Worm (Caenorhabditis elegans): ENCODE results near the gene Y4C6A.3.
"Not testable (repeated sequence)": the region's sequence is repeated elsewhere in the genome, so short reads cannot be mapped to it uniquely, and the experiment has no call there.

Gene Y4C6A.3

DNA sequence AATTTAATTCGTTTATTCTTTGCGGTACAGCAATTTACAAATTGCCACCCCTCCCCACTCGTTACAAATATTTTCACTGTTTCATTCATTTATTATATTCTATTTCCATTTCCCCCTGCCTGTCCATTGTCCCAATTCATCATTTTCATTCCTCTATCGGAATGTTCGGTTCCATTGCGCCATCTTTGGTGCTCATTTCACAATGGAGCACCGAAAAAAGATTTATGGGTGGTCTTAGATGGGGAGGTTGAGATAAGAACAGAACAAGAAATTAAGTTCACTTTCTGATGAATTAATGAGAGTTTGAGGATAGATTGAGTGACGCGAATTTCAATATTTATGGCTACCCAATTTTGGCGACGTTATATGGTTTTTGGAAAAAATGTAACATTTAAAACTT, 36.3 kb upstream of the Y4C6A.3 start:
- no peak for TF ChIP-seq unc-39 (tag; optimal IDR thresholded peaks at IDR 0.05)
- no peak for TF ChIP-seq lin-32 (GFP tag; optimal IDR thresholded peaks at IDR 0.05)
- TF ChIP-seq unc-120 (tag; optimal IDR thresholded peaks at IDR 0.05; ENCODE audit: poor library complexity, severe bottlenecking), result no peak
- TF ChIP-seq zip-8 (tag; optimal IDR thresholded peaks at IDR 0.05), result no peak
- TF ChIP-seq nhr-2 (tag; optimal IDR thresholded peaks at IDR 0.05), result no peak
- no peak for TF ChIP-seq mls-2 (tag; optimal IDR thresholded peaks at IDR 0.05)
- TF ChIP-seq nhr-28 (tag; optimal IDR thresholded peaks at IDR 0.05), result no peak
- no peak for TF ChIP-seq elt-3 (tag; optimal IDR thresholded peaks at IDR 0.05)
- no peak for TF ChIP-seq ham-2 (GFP tag; optimal IDR thresholded peaks at IDR 0.05)
- no peak for TF ChIP-seq elt-1 (tag; optimal IDR thresholded peaks at IDR 0.05; ENCODE audit: borderline replicate concordance, insufficient read depth)
- TF ChIP-seq lsy-2 (tag; optimal IDR thresholded peaks at IDR 0.05), result no peak
- TF ChIP-seq nhr-12 (tag; optimal IDR thresholded peaks at IDR 0.05), result no peak
- no peak for TF ChIP-seq ces-1 (GFP tag; optimal IDR thresholded peaks at IDR 0.05)
- TF ChIP-seq snpc-4 (tag; optimal IDR thresholded peaks at IDR 0.05), result no peak

DNA sequence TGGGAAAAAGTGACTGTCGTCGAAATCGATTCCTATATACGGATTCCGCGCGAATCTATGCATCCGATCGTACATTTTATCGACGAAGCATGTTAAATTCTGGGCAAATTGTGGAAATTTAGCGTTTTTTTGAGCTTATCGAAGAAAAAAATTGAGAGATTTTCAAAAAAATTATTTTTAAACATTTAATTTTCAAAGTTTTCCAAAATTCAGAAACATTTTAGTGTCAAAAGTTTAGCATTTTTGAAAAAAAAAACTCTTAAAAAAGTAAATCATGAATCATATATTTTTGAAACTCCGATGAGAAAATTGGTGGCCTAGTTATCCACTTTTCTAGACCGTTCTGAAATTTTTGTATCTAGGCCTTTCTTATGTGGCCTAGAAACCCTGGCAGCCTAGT, 35.2 kb upstream of the Y4C6A.3 start, which contains the start of gene B0273.115:
Gene B0273.115, minus strand, starts transcription at position 101 of the 400 bp plus-strand sequence.
- TF ChIP-seq zip-8 (tag; optimal IDR thresholded peaks at IDR 0.05); ces-1 (GFP tag; optimal IDR thresholded peaks at IDR 0.05); nhr-28 (tag; optimal IDR thresholded peaks at IDR 0.05): not testable (repeated sequence)

DNA sequence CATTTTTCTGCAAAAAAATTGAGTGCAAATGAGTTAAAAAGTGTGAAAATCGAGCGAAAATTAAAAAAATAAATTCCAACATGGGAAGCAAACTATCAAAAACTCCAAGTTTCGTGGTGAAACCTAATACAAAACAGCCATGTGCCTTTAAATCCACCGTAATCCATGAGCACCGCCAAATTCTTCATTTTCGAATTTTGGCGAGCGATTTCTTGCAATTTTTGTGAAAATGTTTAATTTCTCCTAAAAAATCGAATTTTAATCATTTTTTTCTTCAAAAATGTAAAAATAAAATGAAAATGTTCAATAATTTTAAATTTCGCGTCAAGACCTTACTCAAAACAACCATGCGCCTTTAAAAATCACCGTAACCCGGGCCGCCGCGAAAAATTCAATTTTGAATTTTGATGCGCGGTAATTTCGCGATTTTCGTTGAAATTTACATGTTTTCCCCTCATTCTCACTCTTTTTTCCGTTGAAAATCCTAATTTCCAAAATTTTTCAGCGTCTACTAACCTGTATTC, 30.4 kb upstream of the Y4C6A.3 start, which contains the start of the genes snpc-3.1 and puf-7:
Gene snpc-3.1, minus strand, starts transcription at position 51 of the 524 bp plus-strand sequence.
Gene puf-7, plus strand, starts transcription at position 506 of the 524 bp plus-strand sequence.
- not testable (repeated sequence) for TF ChIP-seq unc-120 (tag; optimal IDR thresholded peaks at IDR 0.05; ENCODE audit: poor library complexity, severe bottlenecking); mls-2 (tag; optimal IDR thresholded peaks at IDR 0.05); nhr-28 (tag; optimal IDR thresholded peaks at IDR 0.05)

DNA sequence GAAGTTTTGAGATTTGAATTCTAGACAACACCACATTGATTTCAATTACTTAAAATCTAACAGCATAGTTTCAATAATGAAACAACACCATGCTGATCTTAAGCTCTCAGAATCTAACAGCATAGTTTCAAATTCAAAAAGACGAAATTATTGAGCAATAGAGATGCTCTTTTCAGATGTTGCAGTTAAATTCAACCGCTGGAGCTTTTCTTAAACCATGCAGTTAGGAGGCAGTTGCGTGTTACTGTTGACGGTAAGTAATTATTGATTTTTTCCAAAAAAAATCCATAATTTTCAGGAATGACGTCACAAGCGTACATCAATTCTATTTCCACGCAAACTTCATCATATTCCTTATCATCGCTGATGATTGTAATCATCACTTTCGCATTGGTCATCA, 26.8 kb upstream of the Y4C6A.3 start, which contains the start of gene T11F8.5:
Gene T11F8.5, plus strand, starts transcription at position 301 of the 400 bp plus-strand sequence.
- TF ChIP-seq mls-2 (tag; optimal IDR thresholded peaks at IDR 0.05), result no peak
- TF ChIP-seq nhr-28 (tag; optimal IDR thresholded peaks at IDR 0.05), result no peak
- TF ChIP-seq mab-5 (tag; optimal IDR thresholded peaks at IDR 0.05), result no peak
- TF ChIP-seq nhr-12 (tag; optimal IDR thresholded peaks at IDR 0.05), result no peak
- no peak for TF ChIP-seq unc-120 (tag; optimal IDR thresholded peaks at IDR 0.05; ENCODE audit: poor library complexity, severe bottlenecking)
- TF ChIP-seq ces-1 (GFP tag; optimal IDR thresholded peaks at IDR 0.05), result no peak
- TF ChIP-seq ceh-83 (GFP tag; optimal IDR thresholded peaks at IDR 0.05), result no peak
- TF ChIP-seq cnd-1 (tag; optimal IDR thresholded peaks at IDR 0.05), result no peak
- no peak for TF ChIP-seq snpc-4 (tag; optimal IDR thresholded peaks at IDR 0.05)
- TF ChIP-seq ceh-39 (tag; optimal IDR thresholded peaks at IDR 0.05), result no peak
- TF ChIP-seq sem-2 (GFP tag; optimal IDR thresholded peaks at IDR 0.05), result no peak

DNA sequence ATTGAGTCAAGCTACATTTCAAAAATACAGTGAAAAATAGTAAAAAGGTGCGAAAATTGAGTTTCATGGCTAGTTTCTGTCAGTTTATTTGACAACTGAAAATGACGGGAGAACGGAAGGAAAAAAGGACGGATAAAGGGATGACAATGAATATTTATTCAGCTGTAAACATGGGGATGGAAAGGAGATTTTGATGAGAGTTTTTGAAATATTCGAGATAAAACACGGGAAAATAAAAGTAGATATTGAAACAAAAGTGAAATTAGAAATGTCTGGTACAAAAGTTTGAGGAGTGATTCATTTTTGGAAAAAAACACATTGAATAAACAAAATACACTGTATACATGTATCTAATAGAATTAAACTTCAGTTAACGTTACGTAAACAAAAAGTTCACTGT, 26.3 kb upstream of the Y4C6A.3 start, which contains the start of gene T11F8.12:
Gene T11F8.12, minus strand, starts transcription at position 101 of the 400 bp plus-strand sequence.
- TF ChIP-seq pha-4 (tag; optimal IDR thresholded peaks at IDR 0.05) (no peak), mls-2 (tag; optimal IDR thresholded peaks at IDR 0.05) (no peak), drap-1 (GFP tag; optimal IDR thresholded peaks at IDR 0.05) (no peak), flh-1 (GFP tag; optimal IDR thresholded peaks at IDR 0.05) (no peak), sptf-1 (tag; optimal IDR thresholded peaks at IDR 0.05) (no peak), ham-2 (GFP tag; optimal IDR thresholded peaks at IDR 0.05) (no peak), unc-120 (tag; optimal IDR thresholded peaks at IDR 0.05; ENCODE audit: poor library complexity, severe bottlenecking) (no peak), elt-3 (tag; optimal IDR thresholded peaks at IDR 0.05) (no peak), nhr-12 (tag; optimal IDR thresholded peaks at IDR 0.05) (no peak), hlh-1 (tag; optimal IDR thresholded peaks at IDR 0.05) (no peak), tbx-8 (GFP tag; optimal IDR thresholded peaks at IDR 0.05) (no peak), unc-62 (GFP tag; optimal IDR thresholded peaks at IDR 0.05) (no peak), snpc-4 (tag; optimal IDR thresholded peaks at IDR 0.05) (no peak), bed-3 (GFP tag; optimal IDR thresholded peaks at IDR 0.05) (no peak), ceh-39 (tag; optimal IDR thresholded peaks at IDR 0.05) (no peak), mep-1 (tag; optimal IDR thresholded peaks at IDR 0.05) (no peak), ztf-11 (tag; optimal IDR thresholded peaks at IDR 0.05) (no peak), mab-5 (tag; optimal IDR thresholded peaks at IDR 0.05) (no peak)
